Fruit fly (Drosophila melanogaster) whole organism, embryonic: ENCODE results near the gene LPCAT.

Experiments
- Ada2b ChIP-seq: fragments of 200-800 bp; sonication (Bioruptor generic); IDR thresholded peaks from 2 replicates; pipeline ENCODE4 v1.3.6; 2022; ENCODE audit warnings: missing biosample characterization, missing genetic modification characterization
- Adf1 ChIP-seq: fragments of 200-800 bp; sonication (Bioruptor generic); IDR thresholded peaks from 2 replicates; pipeline ENCODE4 v1.3.6; 2022; ENCODE audit warnings: missing biosample characterization, missing genetic modification characterization
- Awh ChIP-seq: fragments of 200-800 bp; sonication (Bioruptor generic); IDR thresholded peaks from 2 replicates; pipeline ENCODE4, ENCODE4 v1.3.6; 2022; ENCODE audit warnings: missing biosample characterization, missing genetic modification characterization
- B-H1 ChIP-seq: fragments of 200-800 bp; sonication (Bioruptor generic); IDR thresholded peaks from 3 replicates; pipeline ENCODE4 v1.3.6; 2022; ENCODE audit warnings: missing biosample characterization, missing genetic modification characterization
- C15 ChIP-seq: fragments of 200-800 bp; sonication (Bioruptor generic); IDR thresholded peaks from 3 replicates; pipeline ENCODE4 v1.3.6; 2022; ENCODE audit warnings: missing biosample characterization, missing genetic modification characterization
- CG10321 ChIP-seq: fragments of 200-800 bp; sonication (Bioruptor generic); IDR thresholded peaks from 2 replicates; pipeline ENCODE4 v1.3.6; 2022; ENCODE audit warnings: missing biosample characterization, missing genetic modification characterization
- CG10959 ChIP-seq: fragments of 200-800 bp; sonication (Bioruptor generic); IDR thresholded peaks from 2 replicates; pipeline ENCODE4 v1.3.6; 2022; ENCODE audit warnings: missing biosample characterization, missing genetic modification characterization
- CG11696 ChIP-seq: fragments of 200-800 bp; sonication (Bioruptor generic); IDR thresholded peaks from 2 replicates; pipeline ENCODE4 v1.3.6; 2022; ENCODE audit warnings: missing biosample characterization, missing genetic modification characterization
- CG12155 ChIP-seq: fragments of 200-800 bp; sonication (Bioruptor generic); optimal IDR thresholded peaks from 3 replicates; lab custom pipeline; 2016; ENCODE audit warnings: missing biosample characterization, missing genetic modification characterization
- CG1529 ChIP-seq: fragments of 200-800 bp; sonication (Bioruptor generic); optimal IDR thresholded peaks from 3 replicates; lab custom pipeline; 2018; ENCODE audit warnings: missing biosample characterization, missing genetic modification characterization
- CG17359 ChIP-seq: fragments of 200-800 bp; sonication (Bioruptor generic); optimal IDR thresholded peaks from 3 replicates; lab custom pipeline; 2018; ENCODE audit warnings: missing biosample characterization, mild to moderate bottlenecking, missing genetic modification characterization, moderate library complexity
- CG33213 ChIP-seq: fragments of 200-800 bp; sonication (Bioruptor generic); optimal IDR thresholded peaks from 3 replicates; lab custom pipeline; 2016; ENCODE audit warnings: missing biosample characterization, missing genetic modification characterization
- CG42726 ChIP-seq: fragments of 200-800 bp; sonication (Bioruptor generic); IDR thresholded peaks from 2 replicates; pipeline ENCODE4 v1.3.6; 2022; ENCODE audit warnings: missing biosample characterization, missing genetic modification characterization; ENCODE audit not compliant: partially characterized antibody
- CG7556 ChIP-seq: fragments of 200-800 bp; sonication (Bioruptor generic); optimal IDR thresholded peaks from 2 replicates; lab custom pipeline; 2017; ENCODE audit warnings: missing biosample characterization, mild to moderate bottlenecking, missing genetic modification characterization
- CG7963 ChIP-seq: fragments of 200-800 bp; sonication (Bioruptor generic); IDR thresholded peaks from 3 replicates; pipeline ENCODE4 v1.3.6; 2022; ENCODE audit warnings: missing biosample characterization, missing genetic modification characterization; ENCODE audit not compliant: partially characterized antibody
- CG8089 ChIP-seq: fragments of 200-800 bp; sonication (Bioruptor generic); optimal IDR thresholded peaks from 3 replicates; lab custom pipeline; 2016; ENCODE audit warnings: missing biosample characterization, missing genetic modification characterization
- CG9437 ChIP-seq: fragments of 200-800 bp; sonication (Bioruptor generic); optimal IDR thresholded peaks from 2 replicates; lab custom pipeline; 2018; ENCODE audit warnings: missing biosample characterization, mild to moderate bottlenecking, missing genetic modification characterization
- CG9817 ChIP-seq: fragments of 200-800 bp; sonication (Bioruptor generic); optimal IDR thresholded peaks from 2 replicates; lab custom pipeline; 2018; ENCODE audit warnings: missing biosample characterization, mild to moderate bottlenecking, missing genetic modification characterization, moderate library complexity
- CHES-1-like ChIP-seq: fragments of 200-800 bp; sonication (Bioruptor generic); optimal IDR thresholded peaks from 2 replicates; lab custom pipeline; 2016; ENCODE audit warnings: missing biosample characterization, missing genetic modification characterization
- CTCF ChIP-seq: fragments of 200-800 bp; sonication (Bioruptor generic); optimal IDR thresholded peaks from 2 replicates; lab custom pipeline; 2017; ENCODE audit warnings: missing biosample characterization, mild to moderate bottlenecking, missing genetic modification characterization, moderate library complexity
- Ets97D ChIP-seq: fragments of 200-800 bp; sonication (Bioruptor generic); optimal IDR thresholded peaks from 3 replicates; lab custom pipeline; 2016; ENCODE audit warnings: missing biosample characterization, missing genetic modification characterization
- Fer3 ChIP-seq: fragments of 200-800 bp; sonication (Bioruptor generic); optimal IDR thresholded peaks from 2 replicates; lab custom pipeline; 2018; ENCODE audit warnings: missing biosample characterization, mild to moderate bottlenecking, missing genetic modification characterization, moderate library complexity
- HLH54F ChIP-seq: fragments of 200-800 bp; sonication (Bioruptor generic); optimal IDR thresholded peaks from 3 replicates; lab custom pipeline; 2016; ENCODE audit warnings: missing biosample characterization, missing genetic modification characterization
- Hmr ChIP-seq: fragments of 200-800 bp; sonication (Bioruptor generic); optimal IDR thresholded peaks from 3 replicates; lab custom pipeline; 2017; ENCODE audit warnings: mild to moderate bottlenecking, missing biosample characterization, missing genetic modification reagents, missing genetic modification characterization
- Lim3 ChIP-seq: fragments of 200-800 bp; sonication (Bioruptor generic); IDR thresholded peaks from 2 replicates; pipeline ENCODE4 v1.3.6; 2022; ENCODE audit warnings: missing biosample characterization, missing genetic modification characterization
- Mes4 ChIP-seq: fragments of 200-800 bp; sonication (Bioruptor generic); optimal IDR thresholded peaks from 2 replicates; lab custom pipeline; 2016; ENCODE audit warnings: missing biosample characterization, missing genetic modification characterization
- Nf-YA ChIP-seq: fragments of 200-800 bp; sonication (Bioruptor generic); IDR thresholded peaks from 2 replicates; pipeline ENCODE4 v1.3.6; 2022; ENCODE audit warnings: missing biosample characterization, missing genetic modification characterization
- Nf-YC ChIP-seq: fragments of 200-800 bp; optimal IDR thresholded peaks from 3 replicates; lab custom pipeline; 2019; ENCODE audit warnings: missing biosample characterization, mild to moderate bottlenecking, missing genetic modification characterization, moderate library complexity
- Scr ChIP-seq: fragments of 200-800 bp; sonication (Bioruptor generic); IDR thresholded peaks from 2 replicates; pipeline ENCODE4 v1.3.6; 2022; ENCODE audit warnings: missing biosample characterization, missing genetic modification characterization; ENCODE audit not compliant: partially characterized antibody
- Trl ChIP-seq, 3 experiments: fragments of >200 bp in 2 of 3; fragments of 200-800 bp in 1 of 3; sonication (Bioruptor generic) in 1 of 3; optimal IDR thresholded peaks; 2 replicates in 1 of 3; 3 replicates in 2 of 3; lab custom pipeline; 2016 to 2017; ENCODE audit warnings: missing biosample characterization in 1 of 3, missing genetic modification characterization in 1 of 3
- Xbp1 ChIP-seq: fragments of 200-800 bp; sonication (Bioruptor generic); optimal IDR thresholded peaks from 3 replicates; lab custom pipeline; 2016; ENCODE audit warnings: missing biosample characterization, mild to moderate bottlenecking, missing genetic modification characterization
- az2 ChIP-seq: fragments of 200-800 bp; sonication (Bioruptor generic); optimal IDR thresholded peaks from 3 replicates; lab custom pipeline; 2016; ENCODE audit warnings: missing biosample characterization, missing genetic modification characterization
- bab2 ChIP-seq: fragments of 200-800 bp; sonication (Bioruptor generic); optimal IDR thresholded peaks from 2 replicates; lab custom pipeline; 2016; ENCODE audit warnings: missing biosample characterization, missing genetic modification characterization
- crp ChIP-seq, 2 experiments: fragments of 200-800 bp; sonication (Bioruptor generic); optimal IDR thresholded peaks; 2 replicates in 1 of 2; 3 replicates in 1 of 2; lab custom pipeline; 2017; ENCODE audit warnings: missing biosample characterization in 2 of 2, missing genetic modification characterization in 2 of 2, mild to moderate bottlenecking in 1 of 2, moderate library complexity in 1 of 2
- da ChIP-seq: fragments of 200-800 bp; sonication (Bioruptor generic); optimal IDR thresholded peaks from 2 replicates; lab custom pipeline; 2016; ENCODE audit warnings: missing biosample characterization, missing genetic modification characterization
- danr ChIP-seq: fragments of 200-800 bp; sonication (Bioruptor generic); IDR thresholded peaks from 2 replicates; pipeline ENCODE4 v1.3.6; 2022; ENCODE audit warnings: missing biosample characterization, missing genetic modification characterization
- ftz-f1 ChIP-seq: fragments of 200-800 bp; sonication (Bioruptor generic); optimal IDR thresholded peaks from 2 replicates; lab custom pipeline; 2016; ENCODE audit warnings: missing biosample characterization, missing genetic modification characterization
- gce ChIP-seq: fragments of 200-800 bp; sonication (Bioruptor generic); IDR thresholded peaks from 3 replicates; pipeline ENCODE4 v1.3.6; 2022; ENCODE audit warnings: missing biosample characterization, missing genetic modification characterization
- grn ChIP-seq: fragments of 200-800 bp; sonication (Bioruptor generic); optimal IDR thresholded peaks from 3 replicates; lab custom pipeline; 2017; ENCODE audit warnings: missing biosample characterization, missing genetic modification characterization
- hth ChIP-seq: fragments of >200 bp; optimal IDR thresholded peaks from 2 replicates; lab custom pipeline; 2017; ENCODE audit warnings: inconsistent platforms
- knrl ChIP-seq: fragments of 200-800 bp; sonication (Bioruptor generic); IDR thresholded peaks from 3 replicates; pipeline ENCODE4 v1.3.6; 2022; ENCODE audit warnings: missing biosample characterization, missing genetic modification characterization; ENCODE audit not compliant: partially characterized antibody
- lab ChIP-seq: fragments of 200-800 bp; sonication (Bioruptor generic); optimal IDR thresholded peaks from 3 replicates; lab custom pipeline; 2017; ENCODE audit warnings: missing biosample characterization, missing genetic modification characterization, mild to moderate bottlenecking, moderate library complexity, missing genetic modification reagents
- mld ChIP-seq: fragments of 200-800 bp; sonication (Bioruptor generic); IDR thresholded peaks from 3 replicates; pipeline ENCODE4 v1.3.6; 2022; ENCODE audit warnings: missing biosample characterization, missing genetic modification characterization; ENCODE audit not compliant: partially characterized antibody
- nau ChIP-seq: fragments of 200-800 bp; sonication (Bioruptor generic); optimal IDR thresholded peaks from 3 replicates; lab custom pipeline; 2017; ENCODE audit warnings: missing biosample characterization, mild to moderate bottlenecking, missing genetic modification characterization, missing genetic modification reagents
- pho ChIP-seq: fragments of 200-800 bp; sonication (Bioruptor generic); optimal IDR thresholded peaks from 2 replicates; lab custom pipeline; 2016; ENCODE audit warnings: missing biosample characterization, missing genetic modification characterization
- psq ChIP-seq: fragments of 200-800 bp; sonication (Bioruptor generic); optimal IDR thresholded peaks from 2 replicates; lab custom pipeline; 2017; ENCODE audit warnings: missing biosample characterization, missing genetic modification characterization
- salm ChIP-seq: fragments of 200-800 bp; sonication (Bioruptor generic); optimal IDR thresholded peaks from 2 replicates; lab custom pipeline; 2018; ENCODE audit warnings: missing biosample characterization, mild to moderate bottlenecking, missing genetic modification characterization
- so ChIP-seq: fragments of 200-800 bp; sonication (Bioruptor generic); IDR thresholded peaks from 3 replicates; pipeline ENCODE4 v1.3.6; 2022; ENCODE audit warnings: missing biosample characterization, missing genetic modification characterization
- toy ChIP-seq: fragments of 200-800 bp; sonication (Bioruptor generic); IDR thresholded peaks from 2 replicates; pipeline ENCODE4 v1.3.6; 2022; ENCODE audit warnings: missing biosample characterization, missing genetic modification characterization
- zen ChIP-seq: fragments of 200-800 bp; sonication (Bioruptor generic); optimal IDR thresholded peaks from 3 replicates; lab custom pipeline; 2018; ENCODE audit warnings: missing biosample characterization, mild to moderate bottlenecking, missing genetic modification characterization, moderate library complexity

LPCAT gene

dm6 chrX:9578696-9579509 lies 884 bp downstream of the LPCAT start (continued):
- TF ChIP-seq ftz-f1 (GFP tag; lab: Kevin White, UChicago) (peak; percentile 89), crp (GFP tag; optimal IDR thresholded peaks at IDR 0.05; lab: Kevin White, UChicago) (peak in 1 of 2 experiments; percentile 73), Fer3 (tag; lab: Kevin White, UChicago) (peak; percentile 97), grn (GFP tag; lab: Kevin White, UChicago) (peak; percentile 81), CHES-1-like (GFP tag; lab: Kevin White, UChicago) (peak; percentile 99), Lim3 (GFP tag; lab: Robert Waterston, UW) (peak; percentile 94), Awh (GFP tag; lab: Robert Waterston, UW) (peak; percentile 99), toy (GFP tag; lab: Robert Waterston, UW) (peak; percentile 95), salm (tag; lab: Kevin White, UChicago) (peak; percentile 95), da (GFP tag; lab: Kevin White, UChicago) (peak; percentile 97), CG9817 (tag; lab: Kevin White, UChicago) (peak; percentile 95), Ada2b (peak; percentile 97), Adf1 (peak; percentile 92), CG9437 (GFP tag; lab: Kevin White, UChicago) (peak; percentile 90), bab2 (peak; percentile 98), C15 (peak; percentile 96), CG7963 (GFP tag; lab: Robert Waterston, UW) (no peak), Nf-YC (peak; percentile 60), Hmr (GFP tag; lab: Kevin White, UChicago) (peak; percentile 98), CG8089 (GFP tag; lab: Kevin White, UChicago) (peak; percentile 98), knrl (no peak), Trl (optimal IDR thresholded peaks at IDR 0.05; lab: Kevin White, UChicago) (peak; percentile 11 to 32), Trl (GFP tag; optimal IDR thresholded peaks at IDR 0.05; lab: Kevin White, UChicago) (peak; percentile 99), CG11696 (GFP tag; lab: Robert Waterston, UW) (peak; percentile 92), CG17359 (tag; lab: Kevin White, UChicago) (peak; percentile 99), Nf-YA (peak; percentile 94), CTCF (GFP tag; lab: Kevin White, UChicago) (peak; percentile 61), B-H1 (GFP tag; lab: Robert Waterston, UW) (peak; percentile 97), so (GFP tag; lab: Robert Waterston, UW) (peak; percentile 98), Xbp1 (GFP tag; lab: Kevin White, UChicago) (peak; percentile 99), psq (GFP tag; lab: Kevin White, UChicago) (peak; percentile 95), danr (GFP tag; lab: Robert Waterston, UW) (peak; percentile 97), az2 (GFP tag; lab: Kevin White, UChicago) (peak; percentile 99), Ets97D (GFP tag; lab: Kevin White, UChicago) (peak; percentile 93), gce (GFP tag; lab: Robert Waterston, UW) (peak; percentile 97), lab (peak; percentile 99), CG33213 (GFP tag; lab: Kevin White, UChicago) (peak; percentile 98), CG12155 (peak; percentile 98), CG10959 (peak; percentile 98), CG42726 (GFP tag; lab: Robert Waterston, UW) (no peak), HLH54F (GFP tag; lab: Kevin White, UChicago) (peak; percentile 98), Scr (GFP tag; lab: Robert Waterston, UW) (no peak), CG10321 (GFP tag; lab: Robert Waterston, UW) (peak; percentile 84), CG1529 (peak; percentile 98), nau (peak; percentile 96), hth (lab: Kevin White, UChicago) (no peak), CG7556 (peak; percentile 97), pho (peak; percentile 98), mld (GFP tag; lab: Robert Waterston, UW) (no peak), zen (tag; lab: Kevin White, UChicago) (peak; percentile 96), Mes4 (peak; percentile 98)
